Worm (Caenorhabditis elegans): Measurements from ENCODE around the gene R07B1.9.

DNA sequence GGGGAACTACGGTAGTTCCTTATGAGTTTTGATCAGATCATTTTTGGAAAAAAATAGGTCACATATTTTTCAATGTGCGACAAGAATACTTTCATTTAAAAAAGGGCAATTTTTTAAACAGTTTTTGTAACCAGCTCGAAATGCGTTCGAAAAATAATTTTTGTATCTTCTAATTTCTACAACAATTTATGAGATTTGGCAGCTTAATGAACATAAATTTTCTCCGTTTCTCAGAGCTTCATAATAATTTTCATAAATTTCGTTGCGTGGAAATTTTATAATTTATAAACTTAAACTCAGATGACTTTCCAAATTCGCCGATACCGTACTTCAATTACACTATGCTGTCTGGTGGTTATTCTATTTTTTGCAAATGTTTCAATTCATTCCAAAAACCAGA, 17.6 kb downstream of the R07B1.9 start, which contains the start of gene F21G4.3:
- TF ChIP-seq unc-39 (tag; optimal IDR thresholded peaks at IDR 0.05) (no peak), jun-1 (tag; optimal IDR thresholded peaks at IDR 0.05) (no peak), mdl-1 (tag; optimal IDR thresholded peaks at IDR 0.05) (no peak), nhr-237 (tag; optimal IDR thresholded peaks at IDR 0.05) (no peak), nhr-76 (tag; optimal IDR thresholded peaks at IDR 0.05) (no peak)
